Worm (Caenorhabditis elegans): ENCODE measurements around the gene grl-8.

ce11 chrV:6732995-6733394, at the start of gene grl-8:
- TF ChIP-seq med-1 (GFP tag; optimal IDR thresholded peaks at IDR 0.05; ENCODE audit: insufficient read depth), result no peak
- no peak for TF ChIP-seq T22C8.4 (GFP tag; IDR thresholded peaks at IDR 0.05)
